Fruit fly (Drosophila melanogaster) whole organism, prepupa: Measurements from ENCODE around the gene CG13004.

Source experiments
- CG10631 ChIP-seq: fragments of 200-800 bp; sonication (Bioruptor generic); optimal IDR thresholded peaks from 2 replicates; lab custom pipeline; 2016; ENCODE audit warnings: missing biosample characterization, missing genetic modification characterization
- CG10669 ChIP-seq: fragments of 200-800 bp; sonication (Bioruptor generic); optimal IDR thresholded peaks from 3 replicates; lab custom pipeline; 2018; ENCODE audit warnings: missing biosample characterization, mild to moderate bottlenecking, missing genetic modification characterization, moderate library complexity
- CG11902 ChIP-seq: fragments of 200-800 bp; sonication (Bioruptor generic); optimal IDR thresholded peaks from 3 replicates; lab custom pipeline; 2016; ENCODE audit warnings: missing biosample characterization, missing genetic modification characterization
- CG15336 ChIP-seq: fragments of 200-800 bp; sonication (Bioruptor generic); IDR thresholded peaks from 2 replicates; pipeline ENCODE4 v1.3.6; 2022; ENCODE audit warnings: missing biosample characterization, missing genetic modification characterization
- CG1621 ChIP-seq: fragments of 200-800 bp; sonication (Bioruptor generic); optimal IDR thresholded peaks from 3 replicates; lab custom pipeline; 2018; ENCODE audit warnings: missing biosample characterization, mild to moderate bottlenecking, missing genetic modification characterization
- CG16779 ChIP-seq: fragments of 200-800 bp; sonication (Bioruptor generic); optimal IDR thresholded peaks from 3 replicates; lab custom pipeline; 2017; ENCODE audit warnings: missing biosample characterization, mild to moderate bottlenecking, missing genetic modification characterization
- CG3032 ChIP-seq: fragments of 200-800 bp; optimal IDR thresholded peaks from 2 replicates; lab custom pipeline; 2019; ENCODE audit warnings: missing biosample characterization, mild to moderate bottlenecking, missing genetic modification characterization, moderate library complexity
- CG32006 ChIP-seq: fragments of 200-800 bp; sonication (Bioruptor generic); optimal IDR thresholded peaks from 3 replicates; lab custom pipeline; 2017; ENCODE audit warnings: missing biosample characterization, mild to moderate bottlenecking, missing genetic modification characterization
- CG34406 ChIP-seq: fragments of 200-800 bp; sonication (Bioruptor generic); optimal IDR thresholded peaks from 3 replicates; lab custom pipeline; 2016; ENCODE audit warnings: missing biosample characterization, missing genetic modification characterization
- CG3919 ChIP-seq: fragments of 200-800 bp; sonication (Bioruptor generic); optimal IDR thresholded peaks from 3 replicates; lab custom pipeline; 2016; ENCODE audit warnings: missing biosample characterization, missing genetic modification characterization
- CG4318 ChIP-seq: fragments of 200-800 bp; sonication (Bioruptor generic); optimal IDR thresholded peaks from 3 replicates; lab custom pipeline; 2017; ENCODE audit warnings: missing biosample characterization, mild to moderate bottlenecking, missing genetic modification characterization
- CG6163 ChIP-seq: fragments of 200-800 bp; sonication (Bioruptor generic); IDR thresholded peaks from 3 replicates; pipeline ENCODE4 v1.3.6; 2022; ENCODE audit warnings: missing biosample characterization, missing genetic modification characterization
- CG6808 ChIP-seq: fragments of 200-800 bp; sonication (Bioruptor generic); optimal IDR thresholded peaks from 3 replicates; lab custom pipeline; 2017; ENCODE audit warnings: missing biosample characterization, missing genetic modification characterization, mild to moderate bottlenecking, moderate library complexity, missing genetic modification reagents
- CG6854 ChIP-seq: fragments of 200-800 bp; sonication (Bioruptor generic); optimal IDR thresholded peaks from 2 replicates; lab custom pipeline; 2017; ENCODE audit warnings: missing biosample characterization, mild to moderate bottlenecking, missing genetic modification characterization
- CG8119 ChIP-seq: fragments of 200-800 bp; sonication (Bioruptor generic); IDR thresholded peaks from 3 replicates; pipeline ENCODE4 v1.3.6; 2022; ENCODE audit warnings: missing biosample characterization, missing genetic modification characterization
- CG8319 ChIP-seq: fragments of 200-800 bp; sonication (Bioruptor generic); optimal IDR thresholded peaks from 3 replicates; lab custom pipeline; 2016; ENCODE audit warnings: missing biosample characterization, missing genetic modification characterization
- CG8632 ChIP-seq: fragments of 200-800 bp; sonication (Bioruptor generic); optimal IDR thresholded peaks from 3 replicates; lab custom pipeline; 2016; ENCODE audit warnings: missing biosample characterization, missing genetic modification characterization
- Eip75B ChIP-seq: fragments of 200-800 bp; sonication (Bioruptor generic); optimal IDR thresholded peaks from 3 replicates; lab custom pipeline; 2016; ENCODE audit warnings: missing biosample characterization, missing genetic modification characterization
- Eip78C ChIP-seq: fragments of 200-800 bp; sonication (Bioruptor generic); peaks from one replicate; lab custom pipeline; 2016; ENCODE audit warnings: missing biosample characterization, missing genetic modification characterization
- Ets21C ChIP-seq: fragments of 200-800 bp; sonication (Bioruptor generic); optimal IDR thresholded peaks from 3 replicates; lab custom pipeline; 2016; ENCODE audit warnings: missing biosample characterization, missing genetic modification characterization
- Ets96B ChIP-seq: fragments of 200-800 bp; optimal IDR thresholded peaks from 2 replicates; lab custom pipeline; 2019; ENCODE audit warnings: missing biosample characterization, mild to moderate bottlenecking, missing genetic modification characterization, moderate library complexity
- Gug ChIP-seq: fragments of 200-800 bp; sonication (Bioruptor generic); IDR thresholded peaks from 2 replicates; pipeline ENCODE4 v1.3.6; 2022; ENCODE audit warnings: missing biosample characterization, missing genetic modification characterization
- Hr39 ChIP-seq: fragments of 200-800 bp; sonication (Bioruptor generic); optimal IDR thresholded peaks from 2 replicates; lab custom pipeline; 2016; ENCODE audit warnings: missing biosample characterization, missing genetic modification characterization
- Hr4 ChIP-seq: fragments of 200-800 bp; sonication (Bioruptor generic); optimal IDR thresholded peaks from 3 replicates; lab custom pipeline; 2016; ENCODE audit warnings: missing biosample characterization, missing genetic modification characterization
- Lpt ChIP-seq: fragments of 200-800 bp; sonication (Bioruptor generic); optimal IDR thresholded peaks from 3 replicates; lab custom pipeline; 2016; ENCODE audit warnings: missing biosample characterization, missing genetic modification characterization
- Met ChIP-seq: fragments of 200-800 bp; sonication (Bioruptor generic); optimal IDR thresholded peaks from 3 replicates; lab custom pipeline; 2016; ENCODE audit warnings: missing biosample characterization, missing genetic modification characterization
- OdsH ChIP-seq: fragments of 200-800 bp; sonication (Bioruptor generic); optimal IDR thresholded peaks from 3 replicates; lab custom pipeline; 2016; ENCODE audit warnings: missing biosample characterization, missing genetic modification characterization
- Smox ChIP-seq: fragments of 200-800 bp; sonication (Bioruptor generic); optimal IDR thresholded peaks from 3 replicates; lab custom pipeline; 2016; ENCODE audit warnings: missing biosample characterization, missing genetic modification characterization
- Sox15 ChIP-seq: fragments of 200-800 bp; sonication (Bioruptor generic); optimal IDR thresholded peaks from 3 replicates; lab custom pipeline; 2016; ENCODE audit warnings: missing biosample characterization, missing genetic modification characterization
- achi ChIP-seq: fragments of 200-800 bp; sonication (Bioruptor generic); optimal IDR thresholded peaks from 3 replicates; lab custom pipeline; 2016; ENCODE audit warnings: missing biosample characterization, missing genetic modification characterization
- acj6 ChIP-seq: fragments of 200-800 bp; sonication (Bioruptor generic); optimal IDR thresholded peaks from 3 replicates; lab custom pipeline; 2016; ENCODE audit warnings: missing biosample characterization, missing genetic modification characterization
- cyc ChIP-seq: fragments of 200-800 bp; sonication (Bioruptor generic); optimal IDR thresholded peaks from 3 replicates; lab custom pipeline; 2016; ENCODE audit warnings: missing biosample characterization, missing genetic modification characterization
- dsx ChIP-seq: fragments of 200-800 bp; optimal IDR thresholded peaks from 3 replicates; lab custom pipeline; 2019; ENCODE audit warnings: missing biosample characterization, mild to moderate bottlenecking, missing genetic modification characterization, moderate library complexity; ENCODE audit not compliant: poor library complexity, severe bottlenecking
- eg ChIP-seq: fragments of 200-800 bp; sonication (Bioruptor generic); IDR thresholded peaks from 3 replicates; pipeline ENCODE4 v1.3.6; 2022; ENCODE audit warnings: missing biosample characterization, missing genetic modification characterization
- fd59A ChIP-seq: fragments of 200-800 bp; sonication (Bioruptor generic); optimal IDR thresholded peaks from 2 replicates; lab custom pipeline; 2017; ENCODE audit warnings: missing biosample characterization, mild to moderate bottlenecking, missing genetic modification characterization, missing genetic modification reagents
- fd85E ChIP-seq: fragments of 200-800 bp; sonication (Bioruptor generic); optimal IDR thresholded peaks from 3 replicates; lab custom pipeline; 2016; ENCODE audit warnings: missing biosample characterization, missing genetic modification characterization
- fkh ChIP-seq: fragments of 200-800 bp; sonication (Bioruptor generic); optimal IDR thresholded peaks from 3 replicates; lab custom pipeline; 2017; ENCODE audit warnings: missing biosample characterization, mild to moderate bottlenecking, missing genetic modification characterization, moderate library complexity
- pdm3 ChIP-seq: fragments of 200-800 bp; sonication (Bioruptor generic); optimal IDR thresholded peaks from 3 replicates; lab custom pipeline; 2016; ENCODE audit warnings: missing biosample characterization, missing genetic modification characterization
- salr ChIP-seq, 2 experiments: fragments of 200-800 bp; sonication (Bioruptor generic); optimal IDR thresholded peaks; 3 replicates each; lab custom pipeline; 2016 to 2018; ENCODE audit warnings: missing biosample characterization in 2 of 2, missing genetic modification characterization in 2 of 2, mild to moderate bottlenecking in 1 of 2
- spab ChIP-seq: fragments of 200-800 bp; sonication (Bioruptor generic); optimal IDR thresholded peaks from 2 replicates; lab custom pipeline; 2017; ENCODE audit warnings: missing biosample characterization, mild to moderate bottlenecking, missing genetic modification characterization, missing genetic modification reagents
- ss ChIP-seq, 2 experiments: fragments of 200-800 bp; sonication (Bioruptor generic); optimal IDR thresholded peaks; 2 replicates in 1 of 2; 3 replicates in 1 of 2; lab custom pipeline; 2017 to 2018; ENCODE audit warnings: mild to moderate bottlenecking in 2 of 2, missing biosample characterization in 2 of 2, missing genetic modification characterization in 2 of 2, moderate library complexity in 1 of 2
- svp ChIP-seq: fragments of 200-800 bp; sonication (Bioruptor generic); peaks from one replicate; lab custom pipeline; 2016; ENCODE audit warnings: missing biosample characterization, missing genetic modification characterization
- topi ChIP-seq: fragments of 200-800 bp; sonication (Bioruptor generic); optimal IDR thresholded peaks from 3 replicates; lab custom pipeline; 2016; ENCODE audit warnings: missing biosample characterization, missing genetic modification characterization

Gene CG13004

DNA sequence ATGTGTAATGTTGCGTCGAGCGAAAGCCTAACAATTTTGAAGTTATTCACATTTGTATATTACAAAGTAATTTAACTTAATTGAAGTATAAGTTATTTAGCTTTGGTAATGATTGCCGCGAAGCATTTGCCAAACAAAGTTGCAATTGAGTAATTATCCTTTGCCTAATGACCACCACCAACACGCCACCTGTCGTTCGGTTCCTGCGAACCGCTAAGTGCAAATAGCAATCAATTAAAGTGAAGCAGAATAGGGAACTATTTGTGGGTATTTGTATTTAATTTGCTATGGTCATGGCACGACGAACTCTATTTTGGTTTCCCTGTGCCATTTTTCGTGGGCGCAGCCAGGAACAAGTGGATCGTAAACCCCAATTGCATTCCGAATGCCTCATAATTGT lies 14.7 kb downstream of the CG13004 start:
- no peak for TF ChIP-seq CG3919
- TF ChIP-seq salr (GFP tag; optimal IDR thresholded peaks at IDR 0.05; lab: Kevin White, UChicago): no peak

DNA sequence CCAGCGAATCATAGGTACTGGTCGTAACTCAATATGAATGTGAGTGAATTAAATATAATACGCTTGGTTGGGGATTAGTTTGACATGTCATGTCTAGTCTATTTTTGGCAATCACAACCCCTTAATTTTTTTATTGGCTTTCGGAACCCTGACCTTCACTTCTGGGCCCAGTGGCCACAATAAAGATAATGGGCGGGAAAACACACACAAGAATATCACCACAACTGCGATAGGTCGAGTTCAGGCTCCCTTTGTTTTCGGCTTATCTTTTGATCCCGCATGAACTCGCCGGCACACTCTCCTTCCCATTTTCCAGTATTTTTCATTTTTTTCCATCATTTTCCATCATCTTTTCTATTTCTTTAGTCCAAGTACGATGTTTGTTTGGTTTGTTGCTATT lies 17.1 kb downstream of the CG13004 start:
- TF ChIP-seq svp (GFP tag; lab: Kevin White, UChicago) (peak; percentile 92), CG8632 (no peak), CG8319 (GFP tag; lab: Kevin White, UChicago) (no peak), fkh (GFP tag; lab: Kevin White, UChicago) (no peak), ss (GFP tag; optimal IDR thresholded peaks at IDR 0.05; lab: Kevin White, UChicago) (no peak), fd85E (GFP tag; lab: Kevin White, UChicago) (no peak), fd59A (GFP tag; lab: Kevin White, UChicago) (no peak)
- TF ChIP-seq, all 60 proteins: peak for 1

DNA sequence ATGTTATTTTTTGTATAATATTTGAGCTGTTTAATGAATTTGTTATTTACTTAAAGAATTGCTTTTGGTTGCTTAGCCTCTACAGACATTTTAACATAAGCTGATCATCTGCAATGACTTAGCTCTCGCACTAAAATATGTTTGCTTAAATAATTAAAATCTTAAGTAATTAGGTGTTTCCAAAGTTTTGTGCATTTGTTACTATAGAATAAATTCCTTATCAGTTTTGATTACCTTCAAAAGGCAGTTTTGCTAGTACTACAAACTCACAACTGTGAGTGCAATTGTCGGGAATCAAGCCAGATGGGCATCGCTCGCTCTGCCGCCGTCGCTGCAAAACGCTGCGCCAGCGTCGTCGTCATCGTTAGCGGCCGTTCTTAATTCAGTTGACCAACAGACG lies 18.8 kb downstream of the CG13004 start:
- no peak for TF ChIP-seq Sox15 (GFP tag; lab: Kevin White, UChicago)
- TF ChIP-seq CG16779 (tag; lab: Kevin White, UChicago): no peak
- TF ChIP-seq CG10631 (GFP tag; lab: Kevin White, UChicago): no peak
- no peak for TF ChIP-seq Lpt
- TF ChIP-seq Eip78C: peak; percentile 54
- 0 out of 3 replicates have a peak, but pooled peaks have one; percentile 9 for TF ChIP-seq eg (GFP tag; lab: Robert Waterston, UW)
- peak; percentile 30 for TF ChIP-seq CG32006 (GFP tag; lab: Kevin White, UChicago)
- TF ChIP-seq spab (GFP tag; lab: Kevin White, UChicago): no peak
- no peak for TF ChIP-seq CG6854 (GFP tag; lab: Kevin White, UChicago)
- TF ChIP-seq svp (GFP tag; lab: Kevin White, UChicago): peak; percentile 43
- TF ChIP-seq Smox: no peak

DNA sequence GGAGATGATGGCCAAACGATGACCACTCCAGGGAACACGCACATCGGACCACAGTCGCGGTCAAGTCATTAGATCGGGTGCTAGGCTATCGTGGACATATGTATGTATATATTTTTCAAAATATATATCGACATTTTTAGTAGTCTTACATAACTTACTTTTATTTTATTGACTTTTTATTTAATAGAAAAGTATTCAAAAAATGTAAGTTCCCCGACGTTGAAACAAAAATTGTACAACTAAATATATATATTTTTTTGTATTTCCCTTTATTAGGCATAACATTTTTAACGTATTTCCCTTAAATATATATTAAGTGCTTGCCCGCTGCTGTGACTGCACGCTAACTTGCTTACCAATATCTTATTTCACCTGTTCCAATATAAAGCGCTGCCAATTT lies 20.2 kb downstream of the CG13004 start:
- TF ChIP-seq acj6 (GFP tag; lab: Kevin White, UChicago) (peak; percentile 15), CG10631 (GFP tag; lab: Kevin White, UChicago) (peak; percentile 6), Hr4 (peak; percentile 37), dsx (GFP tag; lab: Kevin White, UChicago) (peak; percentile 49), ss (GFP tag; optimal IDR thresholded peaks at IDR 0.05; lab: Kevin White, UChicago) (peak; percentile 43 to 48), cyc (GFP tag; lab: Kevin White, UChicago) (no peak), CG8632 (no peak), salr (GFP tag; optimal IDR thresholded peaks at IDR 0.05; lab: Kevin White, UChicago) (peak in 1 of 2 experiments; percentile 27), Eip78C (peak; percentile 78), Smox (peak; percentile 1), CG34406 (GFP tag; lab: Kevin White, UChicago) (peak; percentile 1), CG1621 (tag; lab: Kevin White, UChicago) (no peak), Hr39 (GFP tag; lab: Kevin White, UChicago) (no peak), topi (GFP tag; lab: Kevin White, UChicago) (peak; percentile 9), CG15336 (peak; percentile 80), fd59A (GFP tag; lab: Kevin White, UChicago) (no peak), CG3032 (peak; percentile 43), CG32006 (GFP tag; lab: Kevin White, UChicago) (peak; percentile 62), CG8119 (GFP tag; lab: Robert Waterston, UW) (peak; percentile 72), Ets21C (GFP tag; lab: Kevin White, UChicago) (no peak), CG6854 (GFP tag; lab: Kevin White, UChicago) (no peak), Eip75B (peak; percentile 15), Ets96B (tag; lab: Kevin White, UChicago) (peak; percentile 22), Gug (GFP tag; lab: Robert Waterston, UW) (peak; percentile 55), Met (GFP tag; lab: Kevin White, UChicago) (peak; percentile 10), CG11902 (GFP tag; lab: Kevin White, UChicago) (no peak), achi (GFP tag; lab: Kevin White, UChicago) (peak; percentile 25), fd85E (GFP tag; lab: Kevin White, UChicago) (no peak), spab (GFP tag; lab: Kevin White, UChicago) (peak; percentile 0), CG6163 (peak; percentile 59; the same call in 1 of the 3 replicates), svp (GFP tag; lab: Kevin White, UChicago) (peak; percentile 73), CG4318 (GFP tag; lab: Kevin White, UChicago) (peak; percentile 26), CG16779 (tag; lab: Kevin White, UChicago) (no peak), eg (GFP tag; lab: Robert Waterston, UW) (peak; percentile 68; the same call in 2 of the 3 replicates), OdsH (GFP tag; lab: Kevin White, UChicago) (peak; percentile 21), CG10669 (peak; percentile 39), CG3919 (peak; percentile 22), pdm3 (GFP tag; lab: Kevin White, UChicago) (peak; percentile 22), CG6808 (GFP tag; lab: Kevin White, UChicago) (peak; percentile 24)
